Fruit fly (Drosophila melanogaster): Measurements from ENCODE around the gene CG6678.

DNA sequence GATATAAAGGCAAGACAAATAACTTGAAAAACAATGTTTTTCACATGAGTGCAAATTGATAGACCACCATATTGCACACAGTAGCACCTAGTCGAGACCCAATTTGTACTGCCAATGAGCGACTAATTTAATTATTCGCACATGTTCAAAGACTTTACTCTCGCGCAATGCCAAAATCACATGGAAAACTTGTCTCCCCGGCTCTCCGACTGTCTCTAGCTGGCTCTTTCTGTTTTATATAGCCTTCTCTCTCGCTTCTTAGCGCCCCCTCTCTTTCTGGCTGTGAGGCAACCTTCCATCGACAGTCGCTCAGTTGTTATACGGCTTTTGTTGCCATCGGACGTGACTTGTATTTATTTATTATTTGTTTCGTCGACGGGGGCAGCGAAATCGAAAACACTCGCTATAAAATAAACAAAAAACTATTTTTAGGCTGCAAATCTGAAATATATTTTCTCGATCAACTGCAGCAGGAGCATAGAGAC, 11.8 kb upstream of the CG6678 start, which contains the start of gene CG6656:
- no peak for TF ChIP-seq psq (optimal IDR thresholded peaks at IDR 0.05)
- TF ChIP-seq ttk (optimal IDR thresholded peaks at IDR 0.05): no peak
- no peak for TF ChIP-seq h (optimal IDR thresholded peaks at IDR 0.05)
- no peak for TF ChIP-seq insv (optimal IDR thresholded peaks at IDR 0.05)
- no peak for TF ChIP-seq Sin3A (optimal IDR thresholded peaks at IDR 0.05)
- TF ChIP-seq Myc (optimal IDR thresholded peaks at IDR 0.05): no peak
